Worm (Caenorhabditis elegans): Measurements from ENCODE around the gene ins-9.

- TF ChIP-seq snpc-4 (tag; optimal IDR thresholded peaks at IDR 0.05): no peak
- TF ChIP-seq unc-55 (GFP tag; optimal IDR thresholded peaks at IDR 0.05): no peak
- TF ChIP-seq zag-1 (tag; optimal IDR thresholded peaks at IDR 0.05): no peak
- TF ChIP-seq unc-62 (GFP tag; optimal IDR thresholded peaks at IDR 0.05): no peak
Observed at ce11 chrX:8846447-8847237, 19.8 kb downstream of the ins-9 start, which contains the start of gene C28G1.10.

Measured in whole organism, L2 larva.